Fruit fly (Drosophila melanogaster) whole organism, wandering third instar larva: ENCODE measurements around the gene Nha1.

Experiments used
- Dfd ChIP-seq: fragments of >200 bp; optimal IDR thresholded peaks from 2 replicates; lab custom pipeline; 2017; ENCODE audit warnings: missing biosample characterization, missing genetic modification characterization
- Hr78 ChIP-seq: fragments of >200 bp; optimal IDR thresholded peaks from 2 replicates; lab custom pipeline; 2017; ENCODE audit warnings: missing biosample characterization, missing genetic modification characterization
- Sp1 ChIP-seq: fragments of 200-800 bp; sonication (Bioruptor generic); optimal IDR thresholded peaks from 3 replicates; lab custom pipeline; 2019; ENCODE audit warnings: missing biosample characterization, mild to moderate bottlenecking, missing genetic modification characterization, moderate library complexity
- fru ChIP-seq: fragments of 200-800 bp; sonication (Bioruptor generic); optimal IDR thresholded peaks from 3 replicates; lab custom pipeline; 2016; ENCODE audit warnings: missing biosample characterization, mild to moderate bottlenecking, missing genetic modification characterization
- sv ChIP-seq: fragments of 200-800 bp; sonication (Bioruptor generic); optimal IDR thresholded peaks from 3 replicates; lab custom pipeline; 2016; ENCODE audit warnings: missing biosample characterization, missing genetic modification characterization

dm6 chr2L:6821631-6822030, 48.6 kb downstream of the Nha1 start, which contains the start of gene sens-2:
- TF ChIP-seq fru (GFP tag; lab: Kevin White, UChicago) (no peak), sv (GFP tag; lab: Kevin White, UChicago) (no peak), Dfd (GFP tag; lab: Kevin White, UChicago) (no peak), Sp1 (no peak), Hr78 (GFP tag; lab: Kevin White, UChicago) (no peak)
